Worm (Caenorhabditis elegans) whole organism, L3 larva: ENCODE measurements around the gene F11D11.3.
A peak's percentile ranks its signal among the peaks of the same experiment; 100 is the strongest.

Experiments
- R02D3.7 ChIP-seq: fragments of 150-350 bp; optimal IDR thresholded peaks from 2 replicates; lab custom pipeline; 2014; ENCODE audit warnings: missing biosample characterization, missing genetic modification characterization
- ZK546.5 ChIP-seq: sonication (generic microtip); optimal IDR thresholded peaks from 2 replicates; lab custom pipeline; 2017; ENCODE audit warnings: missing biosample characterization, missing genetic modification characterization
- aly-2 ChIP-seq: fragments of 150-350 bp; optimal IDR thresholded peaks from 2 replicates; lab custom pipeline; 2014; ENCODE audit warnings: missing biosample characterization, missing genetic modification characterization
- ama-1 ChIP-seq: fragments of 150-350 bp; optimal IDR thresholded peaks from 2 replicates; lab custom pipeline; 2018
- ceh-16 ChIP-seq: sonication (generic microtip); optimal IDR thresholded peaks from 2 replicates; lab custom pipeline; 2017; ENCODE audit warnings: missing biosample characterization, missing genetic modification characterization
- ceh-28 ChIP-seq: fragments of 150-350 bp; optimal IDR thresholded peaks from 2 replicates; lab custom pipeline; 2014; ENCODE audit warnings: missing biosample characterization, missing genetic modification reagents, missing genetic modification characterization
- ceh-82 ChIP-seq: fragments of 150-350 bp; optimal IDR thresholded peaks from 2 replicates; lab custom pipeline; 2014; ENCODE audit warnings: missing biosample characterization, missing genetic modification characterization
- ceh-9 ChIP-seq: sonication (generic microtip); optimal IDR thresholded peaks from 2 replicates; lab custom pipeline; 2018; ENCODE audit warnings: missing biosample characterization, missing genetic modification characterization
- daf-12 ChIP-seq: fragments of 150-350 bp; optimal IDR thresholded peaks from 2 replicates; lab custom pipeline; 2014; ENCODE audit warnings: missing biosample characterization, missing genetic modification reagents, missing genetic modification characterization
- egl-5 ChIP-seq: fragments of 150-350 bp; optimal IDR thresholded peaks from 2 replicates; lab custom pipeline; 2017; ENCODE audit warnings: missing biosample characterization, missing genetic modification reagents, missing genetic modification characterization, inconsistent platforms
- elt-1 ChIP-seq: fragments of 150-350 bp; optimal IDR thresholded peaks from 2 replicates; lab custom pipeline; 2014; ENCODE audit warnings: missing biosample characterization, missing genetic modification characterization
- elt-2 ChIP-seq: sonication (generic microtip); optimal IDR thresholded peaks from 2 replicates; lab custom pipeline; 2016; ENCODE audit warnings: missing genetic modification reagents, mild to moderate bottlenecking, missing genetic modification characterization, missing compliant biosample characterization
- fkh-10 ChIP-seq: sonication (generic microtip); optimal IDR thresholded peaks from 2 replicates; lab custom pipeline; 2017; ENCODE audit warnings: missing biosample characterization, missing genetic modification reagents, missing genetic modification characterization
- fkh-2 ChIP-seq: fragments of 150-350 bp; optimal IDR thresholded peaks from 2 replicates; lab custom pipeline; 2014; ENCODE audit warnings: missing biosample characterization, missing genetic modification reagents, missing genetic modification characterization
- fos-1 ChIP-seq: fragments of 150-350 bp; optimal IDR thresholded peaks from 2 replicates; lab custom pipeline; 2014; ENCODE audit warnings: missing biosample characterization, missing genetic modification characterization
- hmg-11 ChIP-seq: sonication (generic microtip); optimal IDR thresholded peaks from 2 replicates; lab custom pipeline; 2016; ENCODE audit warnings: missing genetic modification characterization, missing compliant biosample characterization
- jun-1 ChIP-seq: fragments of 150-350 bp; optimal IDR thresholded peaks from 2 replicates; lab custom pipeline; 2014; ENCODE audit warnings: missing biosample characterization, missing genetic modification reagents, missing genetic modification characterization
- lin-15B ChIP-seq: fragments of 150-350 bp; optimal IDR thresholded peaks from 2 replicates; lab custom pipeline; 2014; ENCODE audit warnings: missing biosample characterization, missing genetic modification characterization
- lin-39 ChIP-seq: fragments of 150-350 bp; optimal IDR thresholded peaks from 2 replicates; lab custom pipeline; 2018; ENCODE audit warnings: missing biosample characterization, missing genetic modification reagents, missing genetic modification characterization
- nfya-1 ChIP-seq: sonication (generic microtip); optimal IDR thresholded peaks from 2 replicates; lab custom pipeline; 2017; ENCODE audit warnings: missing genetic modification characterization, mild to moderate bottlenecking, missing compliant biosample characterization, antibody characterized with exemption, moderate library complexity; ENCODE audit not compliant: insufficient read depth
- nhr-25 ChIP-seq: sonication (generic microtip); optimal IDR thresholded peaks from 2 replicates; lab custom pipeline; 2017; ENCODE audit warnings: missing biosample characterization, missing genetic modification characterization
- nhr-28 ChIP-seq: fragments of 150-350 bp; optimal IDR thresholded peaks from 2 replicates; lab custom pipeline; 2014; ENCODE audit warnings: missing biosample characterization, missing genetic modification characterization
- nhr-43 ChIP-seq: sonication (generic microtip); optimal IDR thresholded peaks from 2 replicates; lab custom pipeline; 2016; ENCODE audit warnings: mild to moderate bottlenecking, missing genetic modification characterization, missing compliant biosample characterization; ENCODE audit not compliant: poor library complexity, severe bottlenecking
- nhr-67 ChIP-seq: fragments of 150-350 bp; optimal IDR thresholded peaks from 2 replicates; lab custom pipeline; 2014; ENCODE audit warnings: missing biosample characterization, missing genetic modification characterization
- pha-4 ChIP-seq: fragments of 150-350 bp; optimal IDR thresholded peaks from 2 replicates; lab custom pipeline; 2014; ENCODE audit warnings: missing biosample characterization, missing genetic modification reagents, missing genetic modification characterization
- sea-2 ChIP-seq: fragments of 150-350 bp; sonication (generic microtip); optimal IDR thresholded peaks from 4 replicates; lab custom pipeline; 2014; ENCODE audit warnings: missing biosample characterization, missing genetic modification reagents, missing genetic modification characterization
- skn-1 ChIP-seq: fragments of 150-350 bp; optimal IDR thresholded peaks from 2 replicates; lab custom pipeline; 2014; ENCODE audit warnings: missing biosample characterization, missing genetic modification characterization
- snpc-4 ChIP-seq: fragments of 150-350 bp; optimal IDR thresholded peaks from 2 replicates; lab custom pipeline; 2014; ENCODE audit warnings: missing biosample characterization, missing genetic modification characterization
- tbx-2 ChIP-seq: sonication (generic microtip); optimal IDR thresholded peaks from 2 replicates; lab custom pipeline; 2016; ENCODE audit warnings: mild to moderate bottlenecking, missing genetic modification characterization, missing compliant biosample characterization
- unc-62 ChIP-seq: fragments of 150-350 bp; sonication (generic microtip); optimal IDR thresholded peaks from 4 replicates; lab custom pipeline; 2014; ENCODE audit warnings: missing biosample characterization, missing genetic modification reagents, missing genetic modification characterization
- zag-1 ChIP-seq: fragments of 150-350 bp; optimal IDR thresholded peaks from 2 replicates; lab custom pipeline; 2014; ENCODE audit warnings: missing biosample characterization, missing genetic modification characterization
- ztf-4 ChIP-seq: fragments of 150-350 bp; optimal IDR thresholded peaks from 2 replicates; lab custom pipeline; 2014; ENCODE audit warnings: missing biosample characterization, missing genetic modification characterization

F11D11.3 gene

ce11 chrV:18721873-18722272, 38.2 kb downstream of the F11D11.3 start:
- TF ChIP-seq nhr-43 (no peak), fos-1 (no peak), ceh-9 (tag; lab: Kevin White, UChicago) (no peak), nhr-28 (tag; lab: Kevin White, UChicago) (no peak), fkh-10 (GFP tag; lab: Kevin White, UChicago) (no peak)

- TF ChIP-seq elt-1 (tag; lab: Kevin White, UChicago) (no peak), elt-2 (tag; lab: Kevin White, UChicago) (peak; percentile 72), pha-4 (tag; lab: Kevin White, UChicago) (peak; percentile 4)
Observed at ce11 chrV:18719956-18720489, 40.1 kb downstream of the F11D11.3 start, which contains the start of gene Y17D7C.2. Gene Y17D7C.2 (minus strand): TSS chrV:18719987.

- TF ChIP-seq nhr-43, result no peak
- no peak for TF ChIP-seq egl-5 (tag; lab: Kevin White, UChicago)
- TF ChIP-seq ama-1 (lab: Kevin White, UChicago), result no peak
- no peak for TF ChIP-seq nhr-67 (tag; lab: Kevin White, UChicago)
- TF ChIP-seq snpc-4, result no peak
- TF ChIP-seq zag-1 (tag; lab: Kevin White, UChicago), result no peak
- TF ChIP-seq fos-1, result no peak
- no peak for TF ChIP-seq skn-1 (tag; lab: Kevin White, UChicago)
- no peak for TF ChIP-seq elt-1 (tag; lab: Kevin White, UChicago)
- TF ChIP-seq nhr-28 (tag; lab: Kevin White, UChicago), result no peak
- TF ChIP-seq aly-2 (tag; lab: Kevin White, UChicago), result no peak
- TF ChIP-seq sea-2 (GFP tag; lab: Kevin White, UChicago), result no peak
- no peak for TF ChIP-seq tbx-2
- no peak for TF ChIP-seq fkh-2
- TF ChIP-seq daf-12 (tag; lab: Kevin White, UChicago), result no peak
- TF ChIP-seq R02D3.7 (tag; lab: Kevin White, UChicago), result no peak
- TF ChIP-seq ceh-28 (tag; lab: Kevin White, UChicago), result no peak
- TF ChIP-seq ceh-82 (tag; lab: Kevin White, UChicago), result no peak
- TF ChIP-seq ztf-4 (tag; lab: Kevin White, UChicago), result no peak
Observed at ce11 chrV:18719412-18719811, 40.7 kb downstream of the F11D11.3 start.

ce11 chrV:18712118-18712517, 48.0 kb downstream of the F11D11.3 start:
- peak; percentile 10 for TF ChIP-seq fkh-2
- TF ChIP-seq nhr-43, result no peak

- TF ChIP-seq nhr-25 (tag; lab: Kevin White, UChicago) (no peak), egl-5 (tag; lab: Kevin White, UChicago) (no peak), lin-39 (tag; lab: Kevin White, UChicago) (no peak), fkh-2 (no peak), nfya-1 (tag; lab: Kevin White, UChicago) (no peak), jun-1 (tag; lab: Kevin White, UChicago) (no peak), ceh-82 (tag; lab: Kevin White, UChicago) (no peak), lin-15B (tag; lab: Kevin White, UChicago) (no peak)
Observed at ce11 chrV:18711362-18711761, 48.7 kb downstream of the F11D11.3 start.

ce11 chrV:18710045-18710490, 50.0 kb downstream of the F11D11.3 start:
- peak; percentile 27 for TF ChIP-seq snpc-4
- TF ChIP-seq hmg-11 (tag; lab: Kevin White, UChicago), result peak; percentile 19
- no peak for TF ChIP-seq ztf-4 (tag; lab: Kevin White, UChicago)
- TF ChIP-seq, all 47 proteins: peak for 2

- TF ChIP-seq ZK546.5 (tag; lab: Kevin White, UChicago), result no peak
- no peak for TF ChIP-seq ama-1 (lab: Kevin White, UChicago)
- TF ChIP-seq skn-1 (tag; lab: Kevin White, UChicago), result no peak
- TF ChIP-seq unc-62 (GFP tag; lab: Kevin White, UChicago), result no peak
- no peak for TF ChIP-seq ztf-4 (tag; lab: Kevin White, UChicago)
- TF ChIP-seq ceh-16 (tag; lab: Kevin White, UChicago), result no peak
Observed at ce11 chrV:18709203-18709860, 50.7 kb downstream of the F11D11.3 start, which contains the start of gene Y17D7C.6. Gene Y17D7C.6 (plus strand): TSS chrV:18709810.
